Fruit fly (Drosophila melanogaster): ENCODE data around the gene CG9588.
A peak's percentile ranks its signal among the peaks of the same experiment; 100 is the strongest.

CG9588 gene

dm6 chr3R:13684569-13685402 lies 8.3 kb upstream of the CG9588 start (continued):
- TF ChIP-seq sens (GFP tag) (peak; percentile 34), zf30C (GFP tag; optimal IDR thresholded peaks at IDR 0.05) (peak; percentile 81), gcm2 (GFP tag; optimal IDR thresholded peaks at IDR 0.05) (no peak), CG9932 (GFP tag; IDR thresholded peaks at IDR 0.05) (no peak), CG6765 (GFP tag; optimal IDR thresholded peaks at IDR 0.05) (no peak), CG15479 (GFP tag; optimal IDR thresholded peaks at IDR 0.05) (peak; percentile 93), grau (tag; optimal IDR thresholded peaks at IDR 0.05) (no peak), cg (GFP tag; optimal IDR thresholded peaks at IDR 0.05) (peak; percentile 73), psq (GFP tag; optimal IDR thresholded peaks at IDR 0.05) (peak; percentile 87), CG17385 (GFP tag; optimal IDR thresholded peaks at IDR 0.05) (peak; percentile 89), gro (GFP tag; optimal IDR thresholded peaks at IDR 0.05) (no peak), CG34376 (GFP tag; optimal IDR thresholded peaks at IDR 0.05) (peak; percentile 13), nerfin-1 (tag; optimal IDR thresholded peaks at IDR 0.05) (peak; percentile 92), p53 (GFP tag; optimal IDR thresholded peaks at IDR 0.05) (peak; percentile 52), CG14965 (GFP tag; optimal IDR thresholded peaks at IDR 0.05; ENCODE audit: borderline replicate concordance) (no peak), CG17186 (GFP tag; optimal IDR thresholded peaks at IDR 0.05) (no peak), corto (GFP tag; optimal IDR thresholded peaks at IDR 0.05) (peak; percentile 17), C15 (GFP tag; IDR thresholded peaks at IDR 0.05) (no peak), CG18599 (GFP tag; optimal IDR thresholded peaks at IDR 0.05) (no peak)

dm6 chr3R:13683624-13684568 lies 7.4 kb upstream of the CG9588 start, which contains the start of gene flfl:
Gene flfl (plus strand): TSS chr3R:13683921.
- TF ChIP-seq CG1832 (GFP tag; optimal IDR thresholded peaks at IDR 0.05), result peak; percentile 37
- TF ChIP-seq zen (tag; optimal IDR thresholded peaks at IDR 0.05), result no peak
- no peak for TF ChIP-seq al (GFP tag; IDR thresholded peaks at IDR 0.05)
- TF ChIP-seq stwl (tag; optimal IDR thresholded peaks at IDR 0.05), result peak; percentile 32
- no peak for TF ChIP-seq CG4854 (GFP tag; optimal IDR thresholded peaks at IDR 0.05)
- TF ChIP-seq lab (GFP tag; optimal IDR thresholded peaks at IDR 0.05), result peak; percentile 35
- TF ChIP-seq CG12659 (GFP tag; optimal IDR thresholded peaks at IDR 0.05), result peak; percentile 83
- TF ChIP-seq fu2 (GFP tag; optimal IDR thresholded peaks at IDR 0.05), result no peak
- TF ChIP-seq D (optimal IDR thresholded peaks at IDR 0.05), result peak; percentile 26
- TF ChIP-seq D (GFP tag; optimal IDR thresholded peaks at IDR 0.05), result no peak
- TF ChIP-seq CG1792 (GFP tag; optimal IDR thresholded peaks at IDR 0.05), result peak; percentile 32
- TF ChIP-seq CG1233 (GFP tag; optimal IDR thresholded peaks at IDR 0.05), result no peak
- peak; percentile 30 for TF ChIP-seq CG2712 (tag; optimal IDR thresholded peaks at IDR 0.05)
- no peak for TF ChIP-seq repo (GFP tag; optimal IDR thresholded peaks at IDR 0.05)
- peak; percentile 29 for TF ChIP-seq bcd (GFP tag; optimal IDR thresholded peaks at IDR 0.05)
- no peak for TF ChIP-seq bab2 (GFP tag; optimal IDR thresholded peaks at IDR 0.05)
- TF ChIP-seq ro (GFP tag; IDR thresholded peaks at IDR 0.05), result no peak
- TF ChIP-seq CG30020 (tag; optimal IDR thresholded peaks at IDR 0.05), result peak; percentile 47
- no peak for TF ChIP-seq ham (GFP tag; IDR thresholded peaks at IDR 0.05)
- TF ChIP-seq tin (GFP tag; optimal IDR thresholded peaks at IDR 0.05), result peak; percentile 3
- no peak for TF ChIP-seq CG14860 (GFP tag; IDR thresholded peaks at IDR 0.05; ENCODE audit: partially characterized antibody)
- no peak for TF ChIP-seq tgo (GFP tag; IDR thresholded peaks at IDR 0.05)
- no peak for TF ChIP-seq Lim3 (GFP tag; IDR thresholded peaks at IDR 0.05)
- no peak for TF ChIP-seq CG4820 (GFP tag; optimal IDR thresholded peaks at IDR 0.05)
- TF ChIP-seq dysf (GFP tag; IDR thresholded peaks at IDR 0.05), result no peak
- no peak for TF ChIP-seq fd96Cb (tag; optimal IDR thresholded peaks at IDR 0.05)
- TF ChIP-seq rib (GFP tag; IDR thresholded peaks at IDR 0.05), result no peak
- TF ChIP-seq Fer3 (tag; optimal IDR thresholded peaks at IDR 0.05), result no peak
- peak; percentile 27 for TF ChIP-seq CG9727 (GFP tag; optimal IDR thresholded peaks at IDR 0.05)
